Worm (Caenorhabditis elegans) whole organism, early embryonic: ENCODE results near the gene mif-1.
"Not testable (repeated sequence)": the region's sequence is repeated elsewhere in the genome, so short reads cannot be mapped to it uniquely, and the experiment has no call there.

ENCODE experiments used
- B0310.2 ChIP-seq: sonication (generic microtip); optimal IDR thresholded peaks from 2 replicates; lab custom pipeline; 2016; ENCODE audit warnings: mild to moderate bottlenecking, missing genetic modification characterization, missing compliant biosample characterization
- F13C5.2 ChIP-seq: sonication (generic microtip); optimal IDR thresholded peaks from 2 replicates; lab custom pipeline; 2017; ENCODE audit warnings: mild to moderate bottlenecking, missing genetic modification characterization, inconsistent platforms, missing compliant biosample characterization
- aly-1 ChIP-seq: sonication (generic microtip); optimal IDR thresholded peaks from 2 replicates; lab custom pipeline; 2016; ENCODE audit warnings: missing genetic modification characterization, missing compliant biosample characterization
- ama-1 ChIP-seq: fragments of 150-350 bp; optimal IDR thresholded peaks from 2 replicates; lab custom pipeline; 2014
- ceh-13 ChIP-seq: fragments of 200-800 bp; sonication (Bioruptor generic); optimal IDR thresholded peaks from 2 replicates; lab custom pipeline; 2018; ENCODE audit warnings: mild to moderate bottlenecking, missing genetic modification characterization, missing compliant biosample characterization
- ceh-36 ChIP-seq: sonication (generic microtip); optimal IDR thresholded peaks from 2 replicates; lab custom pipeline; 2016; ENCODE audit warnings: missing genetic modification characterization, inconsistent platforms, missing compliant biosample characterization
- ets-7 ChIP-seq: sonication (generic microtip); optimal IDR thresholded peaks from 2 replicates; lab custom pipeline; 2016; ENCODE audit warnings: missing genotype, missing genetic modification characterization, missing compliant biosample characterization
- flt-1 ChIP-seq: fragments of 200-800 bp; sonication (Bioruptor generic); IDR thresholded peaks from 2 replicates; pipeline ENCODE4 v1.3.6; 2022; ENCODE audit warnings: missing genetic modification characterization, missing compliant biosample characterization
- hmbx-1 ChIP-seq: sonication (generic microtip); optimal IDR thresholded peaks from 2 replicates; lab custom pipeline; 2016; ENCODE audit warnings: mild to moderate bottlenecking, missing genetic modification characterization, missing compliant biosample characterization
- hmg-4 ChIP-seq: fragments of 200-800 bp; sonication (Bioruptor generic); optimal IDR thresholded peaks from 2 replicates; lab custom pipeline; 2018; ENCODE audit warnings: mild to moderate bottlenecking, missing genetic modification characterization, missing compliant biosample characterization
- hnd-1 ChIP-seq: sonication (generic microtip); optimal IDR thresholded peaks from 2 replicates; lab custom pipeline; 2016; ENCODE audit warnings: missing genetic modification characterization, missing compliant biosample characterization
- pes-1 ChIP-seq: fragments of 200-800 bp; sonication (Bioruptor generic); IDR thresholded peaks from 2 replicates; pipeline ENCODE4 v1.3.6; 2022; ENCODE audit warnings: missing genetic modification reagents, missing genetic modification characterization, missing compliant biosample characterization
- scrt-1 ChIP-seq: fragments of 200-800 bp; sonication (Bioruptor generic); IDR thresholded peaks from 2 replicates; pipeline ENCODE4 v1.3.6; 2022; ENCODE audit warnings: missing genetic modification characterization, missing compliant biosample characterization
- sea-1 ChIP-seq: fragments of 200-800 bp; sonication (Bioruptor generic); conservative IDR thresholded peaks from 2 replicates; pipeline ENCODE4 v1.3.6; 2022; ENCODE audit warnings: missing genetic modification characterization, missing compliant biosample characterization
- tbx-11 ChIP-seq: fragments of 200-800 bp; sonication (Bioruptor generic); IDR thresholded peaks from 2 replicates; pipeline ENCODE4 v1.3.6; 2022; ENCODE audit warnings: missing genetic modification characterization, missing compliant biosample characterization
- tbx-37 ChIP-seq: fragments of 200-800 bp; sonication (Bioruptor generic); conservative IDR thresholded peaks from 2 replicates; pipeline ENCODE4 v1.3.6; 2022; ENCODE audit warnings: missing genetic modification reagents, missing genetic modification characterization, missing compliant biosample characterization
- tra-4 ChIP-seq: sonication (generic microtip); optimal IDR thresholded peaks from 2 replicates; lab custom pipeline; 2017; ENCODE audit warnings: missing genetic modification characterization, missing compliant biosample characterization

The mif-1 gene

DNA sequence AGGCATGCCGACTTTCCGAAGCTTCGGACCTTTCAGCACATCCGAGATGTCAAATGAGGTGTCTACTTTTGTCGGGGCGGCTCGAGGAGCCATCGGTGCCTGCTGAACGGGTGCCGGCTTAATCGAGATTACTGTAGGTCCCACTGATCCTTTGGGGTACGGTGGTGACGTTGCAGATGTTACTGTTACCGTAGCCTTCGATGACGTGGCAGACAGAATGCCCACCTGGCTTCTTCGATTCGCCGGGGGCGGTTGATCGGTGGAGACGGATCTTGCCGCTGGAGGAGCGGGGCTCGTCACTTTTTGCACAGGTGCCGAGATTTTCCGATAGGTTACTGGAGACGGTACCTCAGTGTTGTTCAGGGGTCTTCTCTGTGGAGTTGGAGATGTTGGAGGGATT is 23.7 kb downstream of the mif-1 start:
- TF ChIP-seq tbx-37 (GFP tag; lab: Robert Waterston, UW) (no peak), ama-1 (lab: Kevin White, UChicago) (no peak)

DNA sequence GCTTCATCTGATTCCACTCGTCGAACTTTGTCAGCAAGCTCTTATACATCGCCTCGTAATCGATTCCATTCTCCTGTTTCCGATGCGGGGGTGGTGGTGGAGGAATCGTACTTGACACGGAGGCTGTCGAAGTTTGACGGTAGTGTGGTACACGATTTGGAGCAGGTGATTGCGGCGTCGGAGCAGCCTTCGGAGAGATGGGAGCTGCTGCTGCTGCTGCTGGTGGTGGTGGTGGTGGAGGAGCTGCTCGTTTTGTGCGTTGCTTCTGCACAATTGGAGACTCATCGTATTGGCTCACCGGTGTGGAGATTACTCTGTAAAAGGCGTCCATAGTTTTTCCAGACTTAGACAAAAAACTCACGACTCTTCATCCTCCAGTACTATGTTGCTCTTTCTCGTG is 26.3 kb downstream of the mif-1 start:
- TF ChIP-seq ama-1 (lab: Kevin White, UChicago) (no peak), flt-1 (no peak), pes-1 (GFP tag; lab: Robert Waterston, UW) (no peak), aly-1 (tag; lab: Kevin White, UChicago) (no peak), F13C5.2 (tag; lab: Kevin White, UChicago) (no peak), hnd-1 (no peak), B0310.2 (no peak), ceh-36 (tag; lab: Kevin White, UChicago) (no peak), tbx-37 (GFP tag; lab: Robert Waterston, UW) (no peak), hmg-4 (GFP tag; lab: Kevin White, UChicago) (no peak), scrt-1 (GFP tag; lab: Robert Waterston, UW) (no peak), tra-4 (no peak), tbx-11 (GFP tag; lab: Robert Waterston, UW) (no peak), ets-7 (tag; lab: Kevin White, UChicago) (no peak), hmbx-1 (no peak), ceh-13 (GFP tag; lab: Kevin White, UChicago) (no peak), sea-1 (GFP tag; lab: Robert Waterston, UW) (no peak)

DNA sequence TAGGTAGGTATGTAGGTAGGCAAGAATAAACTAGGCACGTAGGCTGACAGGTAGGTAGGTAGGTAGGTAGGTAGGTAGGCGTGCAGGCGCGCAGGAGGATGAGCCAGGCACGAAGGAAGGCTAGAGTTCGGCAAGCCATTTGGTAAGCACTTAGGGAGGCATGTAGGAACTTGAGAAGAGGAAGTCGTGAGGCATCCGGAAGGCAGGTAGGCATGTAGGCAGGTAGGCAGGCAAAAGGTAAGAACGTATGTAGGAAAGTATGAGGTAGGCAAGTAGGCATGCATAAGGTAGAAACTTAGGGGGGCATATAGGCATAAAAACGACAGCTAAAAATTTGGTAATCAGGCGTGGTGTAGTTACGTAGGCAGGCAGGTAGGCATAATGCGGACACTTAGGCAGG is 28.2 kb downstream of the mif-1 start:
- no peak for TF ChIP-seq hmbx-1
- TF ChIP-seq ets-7 (tag; lab: Kevin White, UChicago), result no peak
- no peak for TF ChIP-seq ceh-36 (tag; lab: Kevin White, UChicago)
- TF ChIP-seq tra-4, result no peak
- TF ChIP-seq flt-1, result no peak
- no peak for TF ChIP-seq pes-1 (GFP tag; lab: Robert Waterston, UW)
- TF ChIP-seq tbx-11 (GFP tag; lab: Robert Waterston, UW), result no peak
- no peak for TF ChIP-seq F13C5.2 (tag; lab: Kevin White, UChicago)
- no peak for TF ChIP-seq hnd-1
- TF ChIP-seq ceh-13 (GFP tag; lab: Kevin White, UChicago), result no peak
- TF ChIP-seq B0310.2, result no peak
- TF ChIP-seq tbx-37 (GFP tag; lab: Robert Waterston, UW), result no peak
- no peak for TF ChIP-seq hmg-4 (GFP tag; lab: Kevin White, UChicago)
- no peak for TF ChIP-seq sea-1 (GFP tag; lab: Robert Waterston, UW)
- no peak for TF ChIP-seq aly-1 (tag; lab: Kevin White, UChicago)
- no peak for TF ChIP-seq scrt-1 (GFP tag; lab: Robert Waterston, UW)
- TF ChIP-seq ama-1 (lab: Kevin White, UChicago), result no peak

DNA sequence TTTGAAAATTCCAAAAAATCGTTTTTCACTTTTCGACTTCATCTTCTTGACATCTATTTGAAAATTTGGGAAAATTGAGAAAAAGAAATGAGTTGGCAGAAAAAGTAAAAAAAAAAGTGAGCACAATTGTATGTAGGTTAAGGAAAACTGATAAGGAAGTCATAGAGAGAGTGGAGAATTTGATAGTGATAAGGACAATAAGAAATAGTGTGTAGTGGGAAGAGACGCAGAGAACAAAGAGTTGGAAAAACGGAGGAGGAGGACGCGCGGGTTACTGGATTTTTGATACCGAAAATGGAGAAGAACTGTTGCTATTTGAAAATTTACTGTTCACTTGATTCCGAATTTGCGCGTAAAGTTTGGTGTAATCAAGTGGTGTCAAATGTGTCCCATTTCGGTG is 30.8 kb downstream of the mif-1 start, which contains the start of gene Y56A3A.6:
Y56A3A.6 (minus strand) TSS at position 53 of the 400 bp plus-strand sequence.
- TF ChIP-seq B0310.2 (no peak), ama-1 (lab: Kevin White, UChicago) (no peak), tra-4 (no peak), hmg-4 (GFP tag; lab: Kevin White, UChicago) (no peak), ceh-13 (GFP tag; lab: Kevin White, UChicago) (no peak), tbx-37 (GFP tag; lab: Robert Waterston, UW) (no peak), tbx-11 (GFP tag; lab: Robert Waterston, UW) (no peak), flt-1 (no peak), hnd-1 (no peak), ceh-36 (tag; lab: Kevin White, UChicago) (no peak), scrt-1 (GFP tag; lab: Robert Waterston, UW) (no peak), pes-1 (GFP tag; lab: Robert Waterston, UW) (no peak), aly-1 (tag; lab: Kevin White, UChicago) (no peak), hmbx-1 (no peak), F13C5.2 (tag; lab: Kevin White, UChicago) (no peak), sea-1 (GFP tag; lab: Robert Waterston, UW) (no peak), ets-7 (tag; lab: Kevin White, UChicago) (no peak)

DNA sequence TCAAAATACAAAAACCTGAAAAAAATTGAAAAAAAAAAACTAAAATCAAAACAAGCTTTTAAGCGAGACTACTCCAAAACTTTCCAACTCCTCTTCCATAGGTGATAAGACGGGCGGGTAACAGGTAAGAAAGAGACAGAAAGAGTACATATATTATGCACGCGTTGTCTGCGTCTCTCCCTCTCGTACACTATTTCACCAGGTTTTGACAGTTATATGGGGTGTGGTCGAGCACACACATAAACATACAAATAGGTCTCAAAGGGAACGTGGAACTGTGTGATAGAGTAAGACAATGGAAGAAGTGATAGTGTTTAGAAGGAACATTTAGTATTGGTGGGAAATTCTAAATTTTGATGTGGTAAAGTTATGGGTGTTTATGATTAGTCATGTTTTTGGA is 33.6 kb downstream of the mif-1 start:
- TF ChIP-seq F13C5.2 (tag; lab: Kevin White, UChicago), result no peak
- no peak for TF ChIP-seq tbx-11 (GFP tag; lab: Robert Waterston, UW)
- no peak for TF ChIP-seq ceh-13 (GFP tag; lab: Kevin White, UChicago)
- TF ChIP-seq aly-1 (tag; lab: Kevin White, UChicago), result no peak
- TF ChIP-seq hnd-1, result no peak
- no peak for TF ChIP-seq flt-1
- no peak for TF ChIP-seq pes-1 (GFP tag; lab: Robert Waterston, UW)
- no peak for TF ChIP-seq tbx-37 (GFP tag; lab: Robert Waterston, UW)
- no peak for TF ChIP-seq ceh-36 (tag; lab: Kevin White, UChicago)
- TF ChIP-seq hmbx-1, result no peak
- no peak for TF ChIP-seq scrt-1 (GFP tag; lab: Robert Waterston, UW)
- TF ChIP-seq tra-4, result no peak

DNA sequence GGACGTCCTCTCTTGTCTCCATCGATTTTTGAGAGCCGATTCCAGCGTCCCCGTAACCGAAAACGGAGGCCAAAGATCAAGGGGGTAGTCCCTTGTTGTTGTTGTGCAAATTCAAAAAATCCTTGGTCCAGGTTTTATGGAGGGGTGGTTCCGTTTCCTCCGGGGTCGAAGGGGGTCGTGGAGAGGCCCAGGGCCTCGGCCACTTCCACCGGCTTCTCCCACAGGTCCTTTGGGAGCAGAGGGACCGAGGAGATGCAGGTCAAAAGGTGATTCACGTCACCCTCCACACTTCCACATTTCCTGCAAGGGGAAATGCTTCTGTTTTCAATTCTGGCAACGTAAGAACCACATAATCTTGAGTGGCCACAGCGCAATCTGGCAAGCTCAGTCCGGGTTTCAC is 35.7 kb downstream of the mif-1 start, which contains the start of gene fbxb-22:
fbxb-22 (minus strand) TSS at position 61 of the 400 bp plus-strand sequence.
- TF ChIP-seq hnd-1; ets-7 (tag; lab: Kevin White, UChicago); hmg-4 (GFP tag; lab: Kevin White, UChicago): not testable (repeated sequence)

DNA sequence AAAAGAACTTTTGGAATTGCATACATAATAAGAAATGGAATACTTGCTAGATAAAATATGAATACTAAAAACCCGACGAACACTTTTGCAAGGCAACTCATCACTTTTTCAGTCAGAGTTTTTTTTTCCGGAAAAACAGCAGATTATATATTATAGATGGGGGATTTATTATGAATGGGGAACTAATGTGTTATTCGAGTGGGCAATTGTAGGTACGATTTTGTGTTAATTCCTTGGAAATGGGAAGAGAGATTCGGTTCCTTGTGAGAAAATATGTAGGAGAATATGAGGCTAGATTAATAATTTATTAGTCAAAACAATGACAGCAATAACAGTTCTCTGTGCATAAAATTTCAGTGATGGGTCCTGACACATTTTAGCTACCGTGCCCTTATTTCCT is 43.4 kb downstream of the mif-1 start, which contains the start of gene faah-5:
faah-5 (minus strand) TSS at position 101 of the 400 bp plus-strand sequence.
- TF ChIP-seq ceh-13 (GFP tag; lab: Kevin White, UChicago) (no peak), ets-7 (tag; lab: Kevin White, UChicago) (no peak), flt-1 (no peak), ceh-36 (tag; lab: Kevin White, UChicago) (no peak), hnd-1 (no peak), sea-1 (GFP tag; lab: Robert Waterston, UW) (no peak), tbx-11 (GFP tag; lab: Robert Waterston, UW) (no peak), ama-1 (lab: Kevin White, UChicago) (no peak), B0310.2 (no peak), tra-4 (no peak)
